Worm (Caenorhabditis elegans): ENCODE data around the gene pgph-2.
A peak's percentile ranks its signal among the peaks of the same experiment; 100 is the strongest.

pgph-2 gene

ce11 chrV:5780713-5781360 is 15.9 kb downstream of the pgph-2 start, which contains the start of gene F44E7.5:
Gene F44E7.5 (minus strand): TSS chrV:5780922.
- TF ChIP-seq ZK546.5 (tag; optimal IDR thresholded peaks at IDR 0.05) (no peak), mdl-1 (tag; optimal IDR thresholded peaks at IDR 0.05) (peak; percentile 61 to 76), alr-1 (tag; optimal IDR thresholded peaks at IDR 0.05) (no peak), snpc-4 (tag; optimal IDR thresholded peaks at IDR 0.05) (peak; percentile 40), unc-55 (GFP tag; optimal IDR thresholded peaks at IDR 0.05) (peak; percentile 62), aly-2 (tag; optimal IDR thresholded peaks at IDR 0.05) (no peak), nhr-11 (tag; optimal IDR thresholded peaks at IDR 0.05) (no peak), C34F6.9 (tag; optimal IDR thresholded peaks at IDR 0.05) (peak; percentile 74), nhr-6 (tag; optimal IDR thresholded peaks at IDR 0.05) (no peak), sma-3 (GFP tag; optimal IDR thresholded peaks at IDR 0.05) (peak; percentile 60), elt-3 (tag; optimal IDR thresholded peaks at IDR 0.05) (no peak), nhr-25 (tag; optimal IDR thresholded peaks at IDR 0.05) (peak; percentile 78), mab-5 (tag; optimal IDR thresholded peaks at IDR 0.05) (no peak), lin-13 (GFP tag; optimal IDR thresholded peaks at IDR 0.05) (peak; percentile 70), ceh-16 (tag; optimal IDR thresholded peaks at IDR 0.05) (no peak), unc-39 (tag; optimal IDR thresholded peaks at IDR 0.05) (no peak), ztf-4 (tag; optimal IDR thresholded peaks at IDR 0.05) (no peak), egl-27 (tag; optimal IDR thresholded peaks at IDR 0.05) (no peak), gmeb-1 (tag; optimal IDR thresholded peaks at IDR 0.05) (peak; percentile 65), ztf-11 (tag; optimal IDR thresholded peaks at IDR 0.05) (no peak), blmp-1 (tag; optimal IDR thresholded peaks at IDR 0.05; ENCODE audit: insufficient read depth) (peak; percentile 37), mbf-1 (tag; optimal IDR thresholded peaks at IDR 0.05) (no peak), nhr-129 (tag; optimal IDR thresholded peaks at IDR 0.05) (peak; percentile 100), nhr-12 (tag; optimal IDR thresholded peaks at IDR 0.05) (no peak), sem-4 (tag; optimal IDR thresholded peaks at IDR 0.05) (no peak), R02D3.7 (tag; optimal IDR thresholded peaks at IDR 0.05) (no peak), ceh-82 (tag; optimal IDR thresholded peaks at IDR 0.05) (no peak), ama-1 (optimal IDR thresholded peaks at IDR 0.05) (no peak), skn-1 (tag; optimal IDR thresholded peaks at IDR 0.05) (no peak), nhr-21 (tag; optimal IDR thresholded peaks at IDR 0.05) (peak; percentile 57), nhr-237 (tag; optimal IDR thresholded peaks at IDR 0.05) (no peak), nhr-77 (tag; optimal IDR thresholded peaks at IDR 0.05) (no peak), nhr-23 (tag; optimal IDR thresholded peaks at IDR 0.05) (no peak), lin-11 (tag; optimal IDR thresholded peaks at IDR 0.05) (no peak), lsy-2 (tag; optimal IDR thresholded peaks at IDR 0.05) (peak; percentile 5 to 69), nhr-10 (tag; optimal IDR thresholded peaks at IDR 0.05) (no peak), fos-1 (tag; optimal IDR thresholded peaks at IDR 0.05) (peak; percentile 91), elt-1 (tag; optimal IDR thresholded peaks at IDR 0.05) (no peak), Y55F3AM.14 (GFP tag; optimal IDR thresholded peaks at IDR 0.05) (peak; percentile 43), zag-1 (tag; optimal IDR thresholded peaks at IDR 0.05) (no peak), crh-2 (tag; optimal IDR thresholded peaks at IDR 0.05) (peak; percentile 81), unc-62 (GFP tag; optimal IDR thresholded peaks at IDR 0.05) (no peak), peb-1 (tag; optimal IDR thresholded peaks at IDR 0.05) (no peak), ztf-1 (GFP tag; conservative IDR thresholded peaks at IDR 0.05) (no peak), dmd-4 (tag; optimal IDR thresholded peaks at IDR 0.05) (no peak), sma-9 (GFP tag; optimal IDR thresholded peaks at IDR 0.05) (peak; percentile 72), sma-9 (tag; optimal IDR thresholded peaks at IDR 0.05) (no peak), lin-39 (tag; optimal IDR thresholded peaks at IDR 0.05) (no peak), F13H6.1 (tag; optimal IDR thresholded peaks at IDR 0.05) (peak; percentile 39)
